Worm (Caenorhabditis elegans) whole organism, late embryonic: ENCODE results near the gene kin-33.

Source experiments
- F13H6.1 ChIP-seq: sonication (generic microtip); optimal IDR thresholded peaks from 2 replicates; lab custom pipeline; 2016; ENCODE audit warnings: missing genetic modification characterization, missing compliant biosample characterization
- ceh-19 ChIP-seq: fragments of 200-800 bp; sonication (Bioruptor generic); optimal IDR thresholded peaks from 2 replicates; lab custom pipeline; 2018; ENCODE audit warnings: mild to moderate bottlenecking, missing genetic modification characterization, missing compliant biosample characterization
- ceh-31 ChIP-seq: sonication (generic microtip); optimal IDR thresholded peaks from 2 replicates; lab custom pipeline; 2016; ENCODE audit warnings: missing genetic modification characterization, missing compliant biosample characterization
- elt-2 ChIP-seq: sonication (generic microtip); optimal IDR thresholded peaks from 2 replicates; lab custom pipeline; 2016; ENCODE audit warnings: missing genetic modification reagents, missing genetic modification characterization, missing compliant biosample characterization
- hlh-30 ChIP-seq: sonication (generic microtip); optimal IDR thresholded peaks from 2 replicates; lab custom pipeline; 2017; ENCODE audit warnings: antibody characterized with exemption, missing genetic modification characterization, missing compliant biosample characterization; ENCODE audit not compliant: insufficient read depth
- nhr-11 ChIP-seq: fragments of 150-350 bp; optimal IDR thresholded peaks from 2 replicates; lab custom pipeline; 2014; ENCODE audit warnings: missing biosample characterization, missing genetic modification characterization

DNA sequence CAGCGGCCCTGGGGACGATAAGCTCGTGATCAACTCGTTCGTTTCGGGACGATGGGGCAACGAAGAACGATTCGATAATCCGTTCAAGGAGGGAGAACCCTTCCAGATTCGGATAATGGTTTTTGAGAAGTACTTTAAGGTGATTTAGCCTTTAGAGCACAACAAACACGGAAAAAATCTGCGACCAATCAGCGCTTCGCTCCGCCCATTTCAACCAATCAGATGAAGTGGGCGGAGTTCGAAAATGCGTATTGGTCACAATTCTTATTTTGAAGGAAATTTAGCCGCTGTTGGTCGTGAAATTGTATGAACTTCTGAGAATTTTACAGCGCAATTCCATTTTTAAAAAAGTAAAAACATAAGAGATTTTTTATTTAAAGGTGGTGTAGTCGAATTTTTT lies 27.7 kb downstream of the kin-33 start:
- TF ChIP-seq ceh-19 (GFP tag; lab: Kevin White, UChicago) (no peak), nhr-11 (tag; lab: Kevin White, UChicago) (no peak), ceh-31 (tag; lab: Kevin White, UChicago) (no peak), hlh-30 (tag; lab: Kevin White, UChicago) (no peak), F13H6.1 (tag; lab: Kevin White, UChicago) (no peak), elt-2 (tag; lab: Kevin White, UChicago) (no peak)
